Worm (Caenorhabditis elegans) whole organism, L1 larva: ENCODE results near the gene smc-3.
A peak's percentile ranks its signal among the peaks of the same experiment; 100 is the strongest.

Source experiments
- C04F5.9 ChIP-seq: sonication (generic microtip); optimal IDR thresholded peaks from 2 replicates; lab custom pipeline; 2016; ENCODE audit warnings: missing genetic modification characterization, missing compliant biosample characterization
- aha-1 ChIP-seq: fragments of 150-350 bp; optimal IDR thresholded peaks from 2 replicates; lab custom pipeline; 2014; ENCODE audit warnings: missing biosample characterization, missing genetic modification characterization
- ama-1 ChIP-seq: fragments of 150-350 bp; optimal IDR thresholded peaks from 2 replicates; lab custom pipeline; 2014
- blmp-1 ChIP-seq: fragments of 150-350 bp; optimal IDR thresholded peaks from 2 replicates; lab custom pipeline; 2014; ENCODE audit warnings: missing biosample characterization, missing genetic modification characterization
- ceh-82 ChIP-seq, 3 experiments: fragments of 150-350 bp in 1 of 3; sonication (generic microtip) in 2 of 3; optimal IDR thresholded peaks; 2 replicates each; lab custom pipeline; 2014 to 2017; ENCODE audit warnings: missing biosample characterization in 3 of 3, missing genetic modification characterization in 3 of 3
- efl-1 ChIP-seq, 4 experiments: fragments of 150-350 bp; optimal IDR thresholded peaks in 3 of 4; peaks in 1 of 4; 1 replicate in 1 of 4; 2 replicates in 3 of 4; lab custom pipeline; 2014; ENCODE audit warnings: missing biosample characterization in 2 of 4, missing genetic modification characterization in 2 of 4, missing genetic modification reagents in 2 of 4
- elt-2 ChIP-seq: sonication (generic microtip); optimal IDR thresholded peaks from 2 replicates; lab custom pipeline; 2016; ENCODE audit warnings: missing genetic modification characterization, mild to moderate bottlenecking, inconsistent platforms, missing compliant biosample characterization, missing genetic modification reagents
- elt-3 ChIP-seq, 6 experiments: fragments of 150-350 bp in 1 of 6; sonication (generic microtip); optimal IDR thresholded peaks; 2 replicates each; lab custom pipeline; 2017 to 2018; ENCODE audit warnings: missing biosample characterization in 6 of 6, missing genetic modification characterization in 6 of 6, inconsistent platforms in 1 of 6
- fkh-10 ChIP-seq: sonication (generic microtip); optimal IDR thresholded peaks from 2 replicates; lab custom pipeline; 2017; ENCODE audit warnings: missing biosample characterization, missing genetic modification reagents, missing genetic modification characterization
- fkh-8 ChIP-seq: sonication (generic microtip); optimal IDR thresholded peaks from 2 replicates; lab custom pipeline; 2016; ENCODE audit warnings: mild to moderate bottlenecking, missing genetic modification characterization, missing compliant biosample characterization
- hlh-17 ChIP-seq: fragments of 200-800 bp; sonication (Bioruptor generic); optimal IDR thresholded peaks from 2 replicates; lab custom pipeline; 2018; ENCODE audit warnings: missing genetic modification characterization, mild to moderate bottlenecking, missing compliant biosample characterization, moderate library complexity, borderline replicate concordance
- hlh-4 ChIP-seq: sonication (generic microtip); optimal IDR thresholded peaks from 2 replicates; lab custom pipeline; 2016; ENCODE audit warnings: mild to moderate bottlenecking, missing genetic modification characterization, missing compliant biosample characterization
- irx-1 ChIP-seq: sonication (generic microtip); optimal IDR thresholded peaks from 2 replicates; lab custom pipeline; 2016; ENCODE audit warnings: missing genetic modification characterization, missing compliant biosample characterization
- isw-1 ChIP-seq: fragments of 200-800 bp; sonication (Bioruptor generic); IDR thresholded peaks from 2 replicates; pipeline ENCODE4 v1.3.6; 2022; ENCODE audit warnings: missing genetic modification characterization, missing compliant biosample characterization
- lin-35 ChIP-seq, 2 experiments: fragments of 150-350 bp; optimal IDR thresholded peaks; 2 replicates each; lab custom pipeline; 2014; ENCODE audit warnings: missing biosample characterization in 2 of 2, missing genetic modification characterization in 2 of 2, missing genetic modification reagents in 2 of 2
- mdl-1 ChIP-seq, 2 experiments: fragments of 150-350 bp; optimal IDR thresholded peaks; 2 replicates each; lab custom pipeline; 2014 to 2017; ENCODE audit warnings: missing biosample characterization in 2 of 2, missing genetic modification characterization in 2 of 2, inconsistent platforms in 1 of 2
- mef-2 ChIP-seq: fragments of 150-350 bp; optimal IDR thresholded peaks from 2 replicates; lab custom pipeline; 2014; ENCODE audit warnings: missing biosample characterization, missing genetic modification characterization
- mep-1 ChIP-seq: fragments of 150-350 bp; optimal IDR thresholded peaks from 2 replicates; lab custom pipeline; 2014; ENCODE audit warnings: missing biosample characterization, missing genetic modification characterization
- nhr-11 ChIP-seq: fragments of 150-350 bp; optimal IDR thresholded peaks from 2 replicates; lab custom pipeline; 2014; ENCODE audit warnings: missing biosample characterization, missing genetic modification characterization
- nhr-20 ChIP-seq: sonication (generic microtip); optimal IDR thresholded peaks from 2 replicates; lab custom pipeline; 2016; ENCODE audit warnings: mild to moderate bottlenecking, missing genetic modification characterization, missing compliant biosample characterization
- nhr-71 ChIP-seq: sonication (generic microtip); optimal IDR thresholded peaks from 2 replicates; lab custom pipeline; 2016; ENCODE audit warnings: mild to moderate bottlenecking, missing genetic modification characterization, moderate library complexity, missing compliant biosample characterization
- nhr-76 ChIP-seq: sonication (generic microtip); optimal IDR thresholded peaks from 2 replicates; lab custom pipeline; 2017; ENCODE audit warnings: missing biosample characterization, missing genetic modification characterization
- nhr-90 ChIP-seq: sonication (generic microtip); optimal IDR thresholded peaks from 2 replicates; lab custom pipeline; 2016; ENCODE audit warnings: mild to moderate bottlenecking, missing genetic modification characterization, missing compliant biosample characterization; ENCODE audit not compliant: poor library complexity
- pag-3 ChIP-seq: sonication (generic microtip); optimal IDR thresholded peaks from 2 replicates; lab custom pipeline; 2017; ENCODE audit warnings: missing genetic modification characterization, mild to moderate bottlenecking, missing compliant biosample characterization, antibody characterized with exemption, borderline replicate concordance; ENCODE audit not compliant: insufficient read depth
- pax-3 ChIP-seq: fragments of 200-800 bp; sonication (Bioruptor generic); optimal IDR thresholded peaks from 2 replicates; lab custom pipeline; 2018; ENCODE audit warnings: mild to moderate bottlenecking, missing genetic modification characterization, moderate library complexity, missing compliant biosample characterization
- skn-1 ChIP-seq: fragments of 150-350 bp; optimal IDR thresholded peaks from 2 replicates; lab custom pipeline; 2014; ENCODE audit warnings: missing biosample characterization, missing genetic modification characterization
- swsn-7 ChIP-seq: sonication (generic microtip); optimal IDR thresholded peaks from 2 replicates; lab custom pipeline; 2016; ENCODE audit warnings: missing genetic modification characterization, missing compliant biosample characterization
- tbx-2 ChIP-seq: sonication (generic microtip); optimal IDR thresholded peaks from 2 replicates; lab custom pipeline; 2016; ENCODE audit warnings: missing genetic modification characterization, missing compliant biosample characterization
- unc-62 ChIP-seq: fragments of 150-350 bp; optimal IDR thresholded peaks from 2 replicates; lab custom pipeline; 2014; ENCODE audit warnings: missing biosample characterization, missing genetic modification reagents, missing genetic modification characterization

smc-3 gene

ce11 chrIII:11262089-11262488 lies 28.6 kb upstream of the smc-3 start (continued):
- TF ChIP-seq mdl-1 (tag; optimal IDR thresholded peaks at IDR 0.05; lab: Kevin White, UChicago) (no peak), fkh-8 (tag; lab: Kevin White, UChicago) (no peak)

ce11 chrIII:11267372-11267771 lies 23.3 kb upstream of the smc-3 start:
- no peak for TF ChIP-seq pag-3 (tag; lab: Kevin White, UChicago)
- TF ChIP-seq nhr-90, result no peak
- TF ChIP-seq elt-3 (tag; optimal IDR thresholded peaks at IDR 0.05; lab: Kevin White, UChicago), result no peak
- TF ChIP-seq blmp-1 (tag; lab: Kevin White, UChicago), result peak; percentile 52
- TF ChIP-seq lin-35 (GFP tag; optimal IDR thresholded peaks at IDR 0.05; lab: Kevin White, UChicago), result peak in 1 of 2 experiments; percentile 4
- no peak for TF ChIP-seq efl-1 (optimal IDR thresholded peaks at IDR 0.05; lab: Kevin White, UChicago)
- peak in 1 of 2 experiments; percentile 43 for TF ChIP-seq efl-1 (GFP tag; optimal IDR thresholded peaks at IDR 0.05 in 1 of 2; lab: Kevin White, UChicago)
- TF ChIP-seq hlh-4 (tag; lab: Kevin White, UChicago), result no peak
- TF ChIP-seq nhr-20 (tag; lab: Kevin White, UChicago), result peak; percentile 26
- TF ChIP-seq nhr-11 (tag; lab: Kevin White, UChicago), result no peak
- TF ChIP-seq mep-1 (tag; lab: Kevin White, UChicago), result no peak
- peak; percentile 48 for TF ChIP-seq elt-2 (tag; lab: Kevin White, UChicago)
- TF ChIP-seq irx-1 (tag; lab: Kevin White, UChicago), result no peak

- TF ChIP-seq skn-1 (tag; lab: Kevin White, UChicago) (no peak), efl-1 (optimal IDR thresholded peaks at IDR 0.05; lab: Kevin White, UChicago) (no peak), efl-1 (GFP tag; optimal IDR thresholded peaks at IDR 0.05 in 1 of 2; lab: Kevin White, UChicago) (peak in 1 of 2 experiments; percentile 24), nhr-11 (tag; lab: Kevin White, UChicago) (no peak)
These were observed 22.2 kb upstream of the smc-3 start for ce11 chrIII:11268532-11268931.

ce11 chrIII:11269206-11269605 lies 21.5 kb upstream of the smc-3 start:
- TF ChIP-seq efl-1 (optimal IDR thresholded peaks at IDR 0.05; lab: Kevin White, UChicago) (no peak), efl-1 (GFP tag; optimal IDR thresholded peaks at IDR 0.05 in 1 of 2; lab: Kevin White, UChicago) (peak in 1 of 2 experiments; percentile 36), mef-2 (tag; lab: Kevin White, UChicago) (no peak), elt-2 (tag; lab: Kevin White, UChicago) (peak; percentile 6)
- TF ChIP-seq, all 84 proteins: peak for 2

- TF ChIP-seq nhr-71 (no peak), isw-1 (GFP tag; lab: Robert Waterston, UW) (no peak), swsn-7 (tag; lab: Kevin White, UChicago) (no peak), nhr-11 (tag; lab: Kevin White, UChicago) (no peak), unc-62 (GFP tag; lab: Kevin White, UChicago) (no peak), mep-1 (tag; lab: Kevin White, UChicago) (no peak), skn-1 (tag; lab: Kevin White, UChicago) (no peak), nhr-76 (tag; lab: Kevin White, UChicago) (no peak), pax-3 (tag; lab: Kevin White, UChicago) (no peak), nhr-90 (no peak), ama-1 (lab: Kevin White, UChicago) (no peak), aha-1 (tag; lab: Kevin White, UChicago) (no peak), hlh-17 (GFP tag; lab: Kevin White, UChicago) (no peak), C04F5.9 (tag; lab: Kevin White, UChicago) (no peak), hlh-4 (tag; lab: Kevin White, UChicago) (no peak)
These were observed 19.9 kb upstream of the smc-3 start, which contains the start of gene obr-1 for ce11 chrIII:11270795-11271194. Gene obr-1 (minus strand): TSS chrIII:11270895.

- TF ChIP-seq tbx-2 (tag; lab: Kevin White, UChicago) (no peak), ceh-82 (tag; optimal IDR thresholded peaks at IDR 0.05; lab: Kevin White, UChicago) (no peak), fkh-10 (GFP tag; lab: Kevin White, UChicago) (no peak), efl-1 (optimal IDR thresholded peaks at IDR 0.05; lab: Kevin White, UChicago) (no peak), efl-1 (GFP tag; optimal IDR thresholded peaks at IDR 0.05 in 1 of 2; lab: Kevin White, UChicago) (peak in 1 of 2 experiments; percentile 24), elt-3 (tag; optimal IDR thresholded peaks at IDR 0.05; lab: Kevin White, UChicago) (no peak), nhr-11 (tag; lab: Kevin White, UChicago) (no peak)
These were observed 16.1 kb upstream of the smc-3 start, which contains the start of gene Y47D3A.20 for ce11 chrIII:11274590-11275116. Gene Y47D3A.20 (plus strand): TSS chrIII:11275066.
